Fruit fly (Drosophila melanogaster) whole organism, embryonic: ENCODE data around the gene CG11085.

Source experiments
- Asciz ChIP-seq: fragments of 200-800 bp; sonication (Bioruptor generic); optimal IDR thresholded peaks from 2 replicates; lab custom pipeline; 2017; ENCODE audit warnings: missing biosample characterization, mild to moderate bottlenecking, missing genetic modification characterization, missing genetic modification reagents
- Atf6 ChIP-seq: fragments of 200-800 bp; sonication (Bioruptor generic); IDR thresholded peaks from 2 replicates; pipeline ENCODE4 v1.3.6; 2022; ENCODE audit warnings: missing biosample characterization, missing genetic modification characterization
- Blimp-1 ChIP-seq: fragments of 200-800 bp; sonication (Bioruptor generic); optimal IDR thresholded peaks from 3 replicates; lab custom pipeline; 2018; ENCODE audit warnings: missing biosample characterization, missing genetic modification characterization, mild to moderate bottlenecking, moderate library complexity, missing genetic modification reagents
- Bteb2 ChIP-seq: fragments of 200-800 bp; sonication (Bioruptor generic); optimal IDR thresholded peaks from 2 replicates; lab custom pipeline; 2016; ENCODE audit warnings: missing biosample characterization, missing genetic modification characterization
- CG11398 ChIP-seq: fragments of 200-800 bp; sonication (Bioruptor generic); optimal IDR thresholded peaks from 2 replicates; lab custom pipeline; 2016; ENCODE audit warnings: missing biosample characterization, missing genetic modification characterization
- CG1603 ChIP-seq: fragments of 200-800 bp; sonication (Bioruptor generic); optimal IDR thresholded peaks from 2 replicates; lab custom pipeline; 2019; ENCODE audit warnings: missing biosample characterization, mild to moderate bottlenecking, missing genetic modification characterization, moderate library complexity
- CG1792 ChIP-seq: fragments of 200-800 bp; sonication (Bioruptor generic); optimal IDR thresholded peaks from 2 replicates; lab custom pipeline; 2016; ENCODE audit warnings: missing biosample characterization, missing genetic modification characterization
- CG2199 ChIP-seq: fragments of 200-800 bp; sonication (Bioruptor generic); IDR thresholded peaks from 3 replicates; pipeline ENCODE4 v1.3.6; 2022; ENCODE audit warnings: missing biosample characterization, missing genetic modification characterization
- CG2678 ChIP-seq: fragments of 200-800 bp; sonication (Bioruptor generic); optimal IDR thresholded peaks from 3 replicates; lab custom pipeline; 2019; ENCODE audit warnings: missing biosample characterization, mild to moderate bottlenecking, missing genetic modification characterization, moderate library complexity
- CG3163 ChIP-seq: fragments of 200-800 bp; sonication (Bioruptor generic); optimal IDR thresholded peaks from 3 replicates; lab custom pipeline; 2016; ENCODE audit warnings: missing biosample characterization, missing genetic modification characterization
- CG4424 ChIP-seq: fragments of 200-800 bp; sonication (Bioruptor generic); optimal IDR thresholded peaks from 3 replicates; lab custom pipeline; 2016; ENCODE audit warnings: missing biosample characterization, missing genetic modification characterization
- CG7963 ChIP-seq: fragments of 200-800 bp; sonication (Bioruptor generic); IDR thresholded peaks from 3 replicates; pipeline ENCODE4 v1.3.6; 2022; ENCODE audit warnings: missing biosample characterization, missing genetic modification characterization; ENCODE audit not compliant: partially characterized antibody
- CG8290 ChIP-seq, 3 experiments: fragments of 200-800 bp; sonication (Bioruptor generic); optimal IDR thresholded peaks; 2 replicates each; lab custom pipeline; 2016 to 2019; ENCODE audit warnings: missing biosample characterization in 3 of 3, missing genetic modification characterization in 3 of 3, mild to moderate bottlenecking in 2 of 3, moderate library complexity in 1 of 3
- CG9932 ChIP-seq: fragments of 200-800 bp; sonication (Bioruptor generic); IDR thresholded peaks from 2 replicates; pipeline ENCODE4 v1.3.6; 2022; ENCODE audit warnings: missing biosample characterization, missing genetic modification characterization
- Deaf1 ChIP-seq: fragments of 200-800 bp; optimal IDR thresholded peaks from 3 replicates; lab custom pipeline; 2019; ENCODE audit warnings: missing biosample characterization, mild to moderate bottlenecking, missing genetic modification characterization, moderate library complexity
- E2f1 ChIP-seq: fragments of 200-800 bp; sonication (Bioruptor generic); IDR thresholded peaks from 2 replicates; pipeline ENCODE4 v1.3.6; 2022; ENCODE audit warnings: missing biosample characterization, missing genetic modification characterization
- Eip74EF ChIP-seq, 2 experiments: fragments of 200-800 bp in 1 of 2; fragments of >200 bp in 1 of 2; sonication (Bioruptor generic) in 1 of 2; optimal IDR thresholded peaks; 2 replicates each; lab custom pipeline; 2017 to 2019; ENCODE audit warnings: missing biosample characterization in 2 of 2, missing genetic modification characterization in 2 of 2, mild to moderate bottlenecking in 1 of 2, moderate library complexity in 1 of 2
- Ets97D ChIP-seq: fragments of 200-800 bp; sonication (Bioruptor generic); optimal IDR thresholded peaks from 3 replicates; lab custom pipeline; 2016; ENCODE audit warnings: missing biosample characterization, missing genetic modification characterization
- Gsc ChIP-seq: fragments of 200-800 bp; sonication (Bioruptor generic); IDR thresholded peaks from 2 replicates; pipeline ENCODE4 v1.3.6; 2022; ENCODE audit warnings: missing biosample characterization, missing genetic modification characterization
- HLHmδ ChIP-seq: fragments of 200-800 bp; sonication (Bioruptor generic); optimal IDR thresholded peaks from 2 replicates; lab custom pipeline; 2018; ENCODE audit warnings: missing biosample characterization, mild to moderate bottlenecking, missing genetic modification characterization, moderate library complexity
- Hr3 ChIP-seq: fragments of 200-800 bp; sonication (Bioruptor generic); optimal IDR thresholded peaks from 3 replicates; lab custom pipeline; 2016; ENCODE audit warnings: missing biosample characterization, missing genetic modification characterization
- Max ChIP-seq: fragments of 200-800 bp; sonication (Bioruptor generic); optimal IDR thresholded peaks from 2 replicates; lab custom pipeline; 2016; ENCODE audit warnings: missing biosample characterization, mild to moderate bottlenecking, missing genetic modification characterization
- Mes4 ChIP-seq: fragments of 200-800 bp; sonication (Bioruptor generic); optimal IDR thresholded peaks from 2 replicates; lab custom pipeline; 2016; ENCODE audit warnings: missing biosample characterization, missing genetic modification characterization
- NC2α ChIP-seq: fragments of 200-800 bp; sonication (Bioruptor generic); optimal IDR thresholded peaks from 2 replicates; lab custom pipeline; 2016; ENCODE audit warnings: missing biosample characterization, missing genetic modification characterization
- Pdp1 ChIP-seq, 2 experiments: fragments of 200-800 bp; sonication (Bioruptor generic); optimal IDR thresholded peaks; 3 replicates each; lab custom pipeline; 2016; ENCODE audit warnings: missing biosample characterization in 2 of 2, missing genetic modification characterization in 2 of 2, mild to moderate bottlenecking in 1 of 2, moderate library complexity in 1 of 2
- Rfx ChIP-seq: fragments of 200-800 bp; sonication (Bioruptor generic); IDR thresholded peaks from 2 replicates; pipeline ENCODE4 v1.3.6; 2022; ENCODE audit warnings: missing biosample characterization, missing genetic modification characterization
- Stat92E ChIP-seq, 3 experiments: fragments of >200 bp in 2 of 3; fragments of 200-800 bp in 1 of 3; sonication (Bioruptor generic) in 1 of 3; optimal IDR thresholded peaks; 2 replicates each; lab custom pipeline; 2017 to 2019; ENCODE audit warnings: missing biosample characterization in 3 of 3, missing genetic modification characterization in 3 of 3, mild to moderate bottlenecking in 1 of 3, moderate library complexity in 1 of 3
- ase ChIP-seq: fragments of 200-800 bp; sonication (Bioruptor generic); IDR thresholded peaks from 3 replicates; pipeline ENCODE4 v1.3.6; 2022; ENCODE audit warnings: missing biosample characterization, missing genetic modification characterization
- cato ChIP-seq: fragments of 200-800 bp; sonication (Bioruptor generic); optimal IDR thresholded peaks from 2 replicates; lab custom pipeline; 2016; ENCODE audit warnings: missing biosample characterization, missing genetic modification characterization, borderline replicate concordance
- cg ChIP-seq: fragments of 200-800 bp; sonication (Bioruptor generic); optimal IDR thresholded peaks from 3 replicates; lab custom pipeline; 2019; ENCODE audit warnings: missing biosample characterization, mild to moderate bottlenecking, missing genetic modification characterization, moderate library complexity
- chinmo ChIP-seq: fragments of 200-800 bp; sonication (Bioruptor generic); IDR thresholded peaks from 4 replicates; pipeline ENCODE4 v1.3.6; 2022; ENCODE audit warnings: missing biosample characterization, missing genetic modification characterization; ENCODE audit not compliant: partially characterized antibody
- chn ChIP-seq: fragments of 200-800 bp; sonication (Bioruptor generic); optimal IDR thresholded peaks from 2 replicates; lab custom pipeline; 2016; ENCODE audit warnings: missing biosample characterization, missing genetic modification characterization
- crol ChIP-seq: fragments of 200-800 bp; sonication (Bioruptor generic); IDR thresholded peaks from 2 replicates; pipeline ENCODE4 v1.3.6; 2022; ENCODE audit warnings: missing biosample characterization, missing genetic modification characterization
- cwo ChIP-seq: fragments of 200-800 bp; sonication (Bioruptor generic); optimal IDR thresholded peaks from 3 replicates; lab custom pipeline; 2017; ENCODE audit warnings: missing biosample characterization, missing genetic modification characterization, mild to moderate bottlenecking, moderate library complexity, missing genetic modification reagents
- dan ChIP-seq: fragments of 200-800 bp; sonication (Bioruptor generic); IDR thresholded peaks from 2 replicates; pipeline ENCODE4 v1.3.6; 2022; ENCODE audit warnings: missing biosample characterization, missing genetic modification characterization
- dimm ChIP-seq: fragments of 200-800 bp; sonication (Bioruptor generic); IDR thresholded peaks from 2 replicates; pipeline ENCODE4 v1.3.6; 2022; ENCODE audit warnings: missing biosample characterization, missing genetic modification characterization
- gro ChIP-seq: fragments of 200-800 bp; sonication (Bioruptor generic); optimal IDR thresholded peaks from 2 replicates; lab custom pipeline; 2016; ENCODE audit warnings: missing biosample characterization, missing genetic modification characterization
- her ChIP-seq: fragments of 200-800 bp; sonication (Bioruptor generic); optimal IDR thresholded peaks from 2 replicates; lab custom pipeline; 2016; ENCODE audit warnings: missing biosample characterization, missing genetic modification characterization
- ken ChIP-seq: fragments of 200-800 bp; sonication (Bioruptor generic); IDR thresholded peaks from 3 replicates; pipeline ENCODE4 v1.3.6; 2022; ENCODE audit warnings: missing biosample characterization, missing genetic modification characterization
- lola ChIP-seq, 3 experiments: fragments of >200 bp in 2 of 3; fragments of 200-800 bp in 1 of 3; sonication (Bioruptor generic) in 1 of 3; optimal IDR thresholded peaks; 2 replicates each; lab custom pipeline; 2017 to 2019; ENCODE audit warnings: missing biosample characterization in 3 of 3, missing genetic modification characterization in 3 of 3, mild to moderate bottlenecking in 1 of 3, moderate library complexity in 1 of 3
- mam ChIP-seq: fragments of 200-800 bp; sonication (Bioruptor generic); optimal IDR thresholded peaks from 3 replicates; lab custom pipeline; 2016; ENCODE audit warnings: missing biosample characterization, missing genetic modification characterization
- mld ChIP-seq: fragments of 200-800 bp; sonication (Bioruptor generic); IDR thresholded peaks from 3 replicates; pipeline ENCODE4 v1.3.6; 2022; ENCODE audit warnings: missing biosample characterization, missing genetic modification characterization; ENCODE audit not compliant: partially characterized antibody
- pnt ChIP-seq: fragments of 200-800 bp; sonication (Bioruptor generic); optimal IDR thresholded peaks from 3 replicates; lab custom pipeline; 2016; ENCODE audit warnings: missing biosample characterization, missing genetic modification characterization
- psq ChIP-seq: fragments of 200-800 bp; sonication (Bioruptor generic); optimal IDR thresholded peaks from 2 replicates; lab custom pipeline; 2017; ENCODE audit warnings: missing biosample characterization, missing genetic modification characterization
- sim ChIP-seq: fragments of 200-800 bp; sonication (Bioruptor generic); IDR thresholded peaks from 2 replicates; pipeline ENCODE4 v1.3.6; 2022; ENCODE audit warnings: missing biosample characterization, missing genetic modification characterization
- sna ChIP-seq: fragments of 200-800 bp; sonication (Bioruptor generic); IDR thresholded peaks from 2 replicates; pipeline ENCODE4 v1.3.6; 2022; ENCODE audit warnings: missing biosample characterization, missing genetic modification characterization; ENCODE audit not compliant: partially characterized antibody
- sob ChIP-seq: fragments of 200-800 bp; sonication (Bioruptor generic); IDR thresholded peaks from 2 replicates; pipeline ENCODE4 v1.3.6; 2022; ENCODE audit warnings: missing biosample characterization, missing genetic modification characterization
- wor ChIP-seq: fragments of 200-800 bp; sonication (Bioruptor generic); IDR thresholded peaks from 2 replicates; pipeline ENCODE4 v1.3.6; 2022; ENCODE audit warnings: missing biosample characterization, missing genetic modification characterization
- zf30C ChIP-seq: fragments of 200-800 bp; sonication (Bioruptor generic); optimal IDR thresholded peaks from 3 replicates; lab custom pipeline; 2018; ENCODE audit warnings: missing biosample characterization, mild to moderate bottlenecking, missing genetic modification characterization

CG11085 gene

dm6 chrX:12660030-12660630, 44.0 kb downstream of the CG11085 start (continued):
- TF ChIP-seq Max = no peak
- peak in 1 of 3 experiments; percentile 56 for TF ChIP-seq Stat92E (GFP tag; optimal IDR thresholded peaks at IDR 0.05; lab: Kevin White, UChicago)
- TF ChIP-seq cato (GFP tag; lab: Kevin White, UChicago) = no peak
- no peak for TF ChIP-seq gro (GFP tag; lab: Kevin White, UChicago)
- TF ChIP-seq ken = no peak
- no peak for TF ChIP-seq sim (GFP tag; lab: Robert Waterston, UW)
- peak; percentile 74 for TF ChIP-seq Deaf1 (tag; lab: Kevin White, UChicago)
- no peak for TF ChIP-seq NC2α (GFP tag; lab: Kevin White, UChicago)
- no peak for TF ChIP-seq wor (GFP tag; lab: Robert Waterston, UW)
- TF ChIP-seq ase (GFP tag; lab: Robert Waterston, UW) = no peak
- TF ChIP-seq mld (GFP tag; lab: Robert Waterston, UW) = no peak
- TF ChIP-seq E2f1 (GFP tag; lab: Robert Waterston, UW) = no peak
- peak; percentile 80 for TF ChIP-seq crol (GFP tag; lab: Robert Waterston, UW)
- TF ChIP-seq CG1792 (GFP tag; lab: Kevin White, UChicago) = no peak
- TF ChIP-seq Blimp-1 (GFP tag; lab: Kevin White, UChicago) = no peak
- peak; percentile 61 for TF ChIP-seq Atf6 (GFP tag; lab: Robert Waterston, UW)
- peak; percentile 82 for TF ChIP-seq cg (GFP tag; lab: Kevin White, UChicago)
- TF ChIP-seq Eip74EF (GFP tag; optimal IDR thresholded peaks at IDR 0.05; lab: Kevin White, UChicago) = no peak
- peak; percentile 8 for TF ChIP-seq zf30C (GFP tag; lab: Kevin White, UChicago)
- TF ChIP-seq Hr3 (GFP tag; lab: Kevin White, UChicago) = no peak
- TF ChIP-seq sob = no peak
- no peak for TF ChIP-seq chn (GFP tag; lab: Kevin White, UChicago)
- no peak for TF ChIP-seq Gsc
- no peak for TF ChIP-seq her (GFP tag; lab: Kevin White, UChicago)
- no peak for TF ChIP-seq Ets97D (GFP tag; lab: Kevin White, UChicago)
- TF ChIP-seq psq (GFP tag; lab: Kevin White, UChicago) = peak; percentile 53
- no peak for TF ChIP-seq Rfx
- TF ChIP-seq CG9932 (GFP tag; lab: Robert Waterston, UW) = no peak
- no peak for TF ChIP-seq HLHmδ (GFP tag; lab: Kevin White, UChicago)
- TF ChIP-seq CG11398 (GFP tag; lab: Kevin White, UChicago) = peak; percentile 16
- peak; percentile 4 for TF ChIP-seq CG1603 (tag; lab: Kevin White, UChicago)
- no peak for TF ChIP-seq Mes4 (GFP tag; lab: Kevin White, UChicago)
- TF ChIP-seq cwo (GFP tag; lab: Kevin White, UChicago) = peak; percentile 59
- TF ChIP-seq dimm = no peak
- TF ChIP-seq CG7963 (GFP tag; lab: Robert Waterston, UW) = no peak
- TF ChIP-seq CG2199 (GFP tag; lab: Robert Waterston, UW) = 0 out of 3 replicates have a peak, but pooled peaks have one; percentile 39
- TF ChIP-seq dan (GFP tag; lab: Robert Waterston, UW) = no peak
- no peak for TF ChIP-seq pnt (GFP tag; lab: Kevin White, UChicago)
- TF ChIP-seq CG4424 = no peak
- TF ChIP-seq Asciz (GFP tag; lab: Kevin White, UChicago) = no peak
- no peak for TF ChIP-seq CG8290 (GFP tag; optimal IDR thresholded peaks at IDR 0.05; lab: Kevin White, UChicago)
- TF ChIP-seq CG8290 (tag; optimal IDR thresholded peaks at IDR 0.05; lab: Kevin White, UChicago) = peak; percentile 3 to 4
- no peak for TF ChIP-seq lola (GFP tag; optimal IDR thresholded peaks at IDR 0.05; lab: Kevin White, UChicago)
- no peak for TF ChIP-seq Pdp1 (GFP tag; optimal IDR thresholded peaks at IDR 0.05; lab: Kevin White, UChicago)
- no peak for TF ChIP-seq sna (GFP tag; lab: Robert Waterston, UW)
- peak; percentile 9 for TF ChIP-seq mam (GFP tag; lab: Kevin White, UChicago)
- peak; percentile 24 for TF ChIP-seq CG2678 (tag; lab: Kevin White, UChicago)
- TF ChIP-seq CG3163 (GFP tag; lab: Kevin White, UChicago) = peak; percentile 46
- 0 out of 4 replicates have a peak, but pooled peaks have one; percentile 34 for TF ChIP-seq chinmo
- TF ChIP-seq Bteb2 = no peak
